Fruit fly (Drosophila melanogaster): ENCODE results near the gene CG34012.

- TF ChIP-seq psq (optimal IDR thresholded peaks at IDR 0.05) (no peak), ttk (optimal IDR thresholded peaks at IDR 0.05) (no peak)
These were observed 35.8 kb upstream of the CG34012 start for dm6 chr3L:11145065-11145464.
